Worm (Caenorhabditis elegans) whole organism, L4 larva: Measurements from ENCODE around the gene C54F6.20.

Experiments used
- aly-2 ChIP-seq: sonication (generic microtip); optimal IDR thresholded peaks from 2 replicates; lab custom pipeline; 2018; ENCODE audit warnings: missing biosample characterization, missing genetic modification characterization
- ceh-44 ChIP-seq: fragments of 200-800 bp; sonication (Bioruptor generic); IDR thresholded peaks from 2 replicates; pipeline ENCODE4 v1.3.6; 2022; ENCODE audit warnings: missing genetic modification reagents, missing genetic modification characterization, missing compliant biosample characterization
- ces-1 ChIP-seq: fragments of 150-350 bp; sonication (generic microtip); optimal IDR thresholded peaks from 4 replicates; lab custom pipeline; 2014; ENCODE audit warnings: missing biosample characterization, missing genetic modification reagents, missing genetic modification characterization
- dpl-1 ChIP-seq: fragments of 150-350 bp; optimal IDR thresholded peaks from 2 replicates; lab custom pipeline; 2014; ENCODE audit warnings: missing biosample characterization, missing genetic modification reagents, missing genetic modification characterization
- mdt-29 ChIP-seq: fragments of 200-800 bp; sonication (Bioruptor generic); IDR thresholded peaks from 2 replicates; pipeline ENCODE4 v1.3.6; 2022; ENCODE audit warnings: missing genetic modification reagents, missing genetic modification characterization, missing compliant biosample characterization
- nhr-237 ChIP-seq: sonication (generic microtip); optimal IDR thresholded peaks from 2 replicates; lab custom pipeline; 2017; ENCODE audit warnings: missing biosample characterization, missing genetic modification characterization
- nhr-25 ChIP-seq: sonication (generic microtip); optimal IDR thresholded peaks from 2 replicates; lab custom pipeline; 2017; ENCODE audit warnings: missing genetic modification characterization, mild to moderate bottlenecking, missing compliant biosample characterization, antibody characterized with exemption, moderate library complexity, borderline replicate concordance; ENCODE audit not compliant: insufficient read depth
- pha-4 ChIP-seq, 2 experiments: fragments of 150-350 bp in 1 of 2; fragments of 200-800 bp in 1 of 2; sonication (Bioruptor generic) in 1 of 2; IDR thresholded peaks in 1 of 2; optimal IDR thresholded peaks in 1 of 2; 2 replicates each; pipeline versions ENCODE4 v1.3.6 to Lab custom; 2014 to 2022; ENCODE audit warnings: missing genetic modification characterization in 2 of 2, missing genetic modification reagents in 2 of 2, missing biosample characterization in 1 of 2, missing compliant biosample characterization in 1 of 2
- snpc-1.2 ChIP-seq: fragments of 200-800 bp; sonication (Bioruptor generic); IDR thresholded peaks from 2 replicates; pipeline ENCODE4 v1.3.6; 2022; ENCODE audit warnings: missing genetic modification reagents, missing genetic modification characterization, missing compliant biosample characterization
- unc-39 ChIP-seq: sonication (generic microtip); optimal IDR thresholded peaks from 2 replicates; lab custom pipeline; 2017; ENCODE audit warnings: missing biosample characterization, missing genetic modification characterization
- ztf-11 ChIP-seq: fragments of 150-350 bp; optimal IDR thresholded peaks from 2 replicates; lab custom pipeline; 2014; ENCODE audit warnings: missing biosample characterization, missing genetic modification characterization

- TF ChIP-seq nhr-25 (tag; lab: Kevin White, UChicago) (no peak), ztf-11 (tag; lab: Kevin White, UChicago) (no peak), aly-2 (no peak), unc-39 (tag; lab: Kevin White, UChicago) (no peak), ces-1 (GFP tag; lab: Kevin White, UChicago) (no peak), nhr-237 (no peak), mdt-29 (no peak), dpl-1 (GFP tag; lab: Kevin White, UChicago) (no peak), snpc-1.2 (no peak), pha-4 (GFP tag; IDR thresholded peaks at IDR 0.05; lab: Robert Waterston, UW) (no peak), pha-4 (tag; optimal IDR thresholded peaks at IDR 0.05; lab: Kevin White, UChicago) (no peak), ceh-44 (no peak)
Observed at ce11 chrV:7501194-7501593, 23.4 kb upstream of the C54F6.20 start.
